Fruit fly (Drosophila melanogaster): ENCODE results near the gene CG3402.
A peak's percentile ranks its signal among the peaks of the same experiment; 100 is the strongest.

The CG3402 gene

dm6 chr3L:642146-642864 lies 10.4 kb downstream of the CG3402 start (continued):
- peak; percentile 43 for TF ChIP-seq nerfin-1 (tag; optimal IDR thresholded peaks at IDR 0.05)
- peak; percentile 12 for TF ChIP-seq tin (GFP tag; optimal IDR thresholded peaks at IDR 0.05)
- TF ChIP-seq CG15601 (tag; optimal IDR thresholded peaks at IDR 0.05) = peak; percentile 49
- no peak for TF ChIP-seq zfh2 (GFP tag; optimal IDR thresholded peaks at IDR 0.05)
- TF ChIP-seq CG13287 (GFP tag; IDR thresholded peaks at IDR 0.05; ENCODE audit: partially characterized antibody) = no peak
- peak; percentile 30; the same call in 1 of the 2 replicates for TF ChIP-seq CG43689 (GFP tag; IDR thresholded peaks at IDR 0.05)
- TF ChIP-seq wek (GFP tag; optimal IDR thresholded peaks at IDR 0.05) = no peak
- peak; percentile 31 for TF ChIP-seq Sry-β (GFP tag; optimal IDR thresholded peaks at IDR 0.05)
- no peak for TF ChIP-seq pan (optimal IDR thresholded peaks at IDR 0.05)
- peak in 1 of 2 experiments; percentile 22 for TF ChIP-seq pan (GFP tag; optimal IDR thresholded peaks at IDR 0.05 in 1 of 2, IDR thresholded peaks at IDR 0.05 in 1 of 2)
- TF ChIP-seq CG12299 (tag; optimal IDR thresholded peaks at IDR 0.05) = no peak
- TF ChIP-seq Rfx (GFP tag; IDR thresholded peaks at IDR 0.05) = peak; percentile 42; the same call in 1 of the 2 replicates
- TF ChIP-seq CG6683 (GFP tag; optimal IDR thresholded peaks at IDR 0.05) = no peak
- peak; percentile 45 for TF ChIP-seq CG17359 (tag; optimal IDR thresholded peaks at IDR 0.05)
- TF ChIP-seq CG11723 (GFP tag; optimal IDR thresholded peaks at IDR 0.05) = peak; percentile 8
- no peak for TF ChIP-seq Dip2 (GFP tag; IDR thresholded peaks at IDR 0.05)
- TF ChIP-seq Six4 (GFP tag; optimal IDR thresholded peaks at IDR 0.05) = peak; percentile 7
- peak; percentile 30 for TF ChIP-seq mirr (GFP tag; optimal IDR thresholded peaks at IDR 0.05)
- TF ChIP-seq CG13775 (GFP tag; optimal IDR thresholded peaks at IDR 0.05) = peak; percentile 58
- TF ChIP-seq CG31365 (tag; optimal IDR thresholded peaks at IDR 0.05) = no peak
- TF ChIP-seq sug (tag; optimal IDR thresholded peaks at IDR 0.05) = no peak
- TF ChIP-seq tgo (GFP tag; IDR thresholded peaks at IDR 0.05) = peak; percentile 53; the same call in 2 of the 3 replicates
- TF ChIP-seq gce (GFP tag; IDR thresholded peaks at IDR 0.05) = peak; percentile 64; the same call in 2 of the 3 replicates
- peak; percentile 81 for TF ChIP-seq CG11504 (tag; optimal IDR thresholded peaks at IDR 0.05)
- TF ChIP-seq Dref (GFP tag; IDR thresholded peaks at IDR 0.05) = no peak
- TF ChIP-seq tio (GFP tag; optimal IDR thresholded peaks at IDR 0.05) = peak; percentile 60
- TF ChIP-seq CG10959 (GFP tag; IDR thresholded peaks at IDR 0.05) = 0 out of 2 replicates have a peak, but pooled peaks have one; percentile 15
- no peak for TF ChIP-seq ftz-f1 (GFP tag; optimal IDR thresholded peaks at IDR 0.05)
- peak; percentile 7; the same call in 1 of the 3 replicates for TF ChIP-seq CG2199 (GFP tag; IDR thresholded peaks at IDR 0.05)
- TF ChIP-seq sob (GFP tag; IDR thresholded peaks at IDR 0.05) = no peak
- TF ChIP-seq tna (GFP tag; IDR thresholded peaks at IDR 0.05; ENCODE audit: partially characterized antibody) = no peak
- peak; percentile 62 for TF ChIP-seq Meics (GFP tag; optimal IDR thresholded peaks at IDR 0.05)
- peak; percentile 50 for TF ChIP-seq CG18599 (GFP tag; optimal IDR thresholded peaks at IDR 0.05)
- peak; percentile 61 for TF ChIP-seq CG15269 (tag; optimal IDR thresholded peaks at IDR 0.05)
- TF ChIP-seq PHDP (tag; optimal IDR thresholded peaks at IDR 0.05) = peak; percentile 66
- TF ChIP-seq CG17612 (GFP tag; IDR thresholded peaks at IDR 0.05) = no peak
- TF ChIP-seq toy (GFP tag; IDR thresholded peaks at IDR 0.05) = no peak
- peak; percentile 54 for TF ChIP-seq Fer1 (GFP tag; optimal IDR thresholded peaks at IDR 0.05)
- TF ChIP-seq Gug (GFP tag; IDR thresholded peaks at IDR 0.05) = 0 out of 4 replicates have a peak, but pooled peaks have one; percentile 16
- TF ChIP-seq CG4328 (GFP tag; optimal IDR thresholded peaks at IDR 0.05) = peak; percentile 7
- no peak for TF ChIP-seq Doc2 (GFP tag; IDR thresholded peaks at IDR 0.05)
- TF ChIP-seq pita (GFP tag; optimal IDR thresholded peaks at IDR 0.05) = no peak
- TF ChIP-seq vfl (GFP tag; optimal IDR thresholded peaks at IDR 0.05) = no peak
- TF ChIP-seq chinmo (GFP tag; IDR thresholded peaks at IDR 0.05; ENCODE audit: partially characterized antibody) = no peak; the same call in 3 of the 4 replicates
- peak; percentile 80 for TF ChIP-seq CG18262 (tag; optimal IDR thresholded peaks at IDR 0.05)
- TF ChIP-seq amos (GFP tag; IDR thresholded peaks at IDR 0.05; ENCODE audit: partially characterized antibody) = no peak
- TF ChIP-seq D19A (tag; optimal IDR thresholded peaks at IDR 0.05) = peak; percentile 63

Measured in whole organism, embryonic.